Fruit fly (Drosophila melanogaster) whole organism, adult: ENCODE data around the gene CG12540.
A peak's percentile ranks its signal among the peaks of the same experiment; 100 is the strongest.

Source experiments
- CG14711 ChIP-seq: fragments of 200-800 bp; sonication (Bioruptor generic); optimal IDR thresholded peaks from 2 replicates; lab custom pipeline; 2018; ENCODE audit warnings: missing biosample characterization, mild to moderate bottlenecking, missing genetic modification characterization, moderate library complexity
- CG1620 ChIP-seq: fragments of 200-800 bp; sonication (Bioruptor generic); optimal IDR thresholded peaks from 2 replicates; lab custom pipeline; 2016; ENCODE audit warnings: missing biosample characterization, missing genetic modification characterization
- CG7045 ChIP-seq: fragments of 200-800 bp; sonication (Bioruptor generic); optimal IDR thresholded peaks from 2 replicates; lab custom pipeline; 2017; ENCODE audit warnings: missing biosample characterization, mild to moderate bottlenecking, missing genetic modification characterization
- CG7101 ChIP-seq: fragments of 200-800 bp; sonication (Bioruptor generic); optimal IDR thresholded peaks from 2 replicates; lab custom pipeline; 2018; ENCODE audit warnings: missing biosample characterization, mild to moderate bottlenecking, missing genetic modification characterization, moderate library complexity
- Crg-1 ChIP-seq: fragments of 200-800 bp; sonication (Bioruptor generic); optimal IDR thresholded peaks from 2 replicates; lab custom pipeline; 2016; ENCODE audit warnings: missing biosample characterization, missing genetic modification characterization
- bab1 ChIP-seq: fragments of 200-800 bp; sonication (Bioruptor generic); optimal IDR thresholded peaks from 3 replicates; lab custom pipeline; 2019; ENCODE audit warnings: missing biosample characterization, mild to moderate bottlenecking, missing genetic modification characterization, moderate library complexity
- cic ChIP-seq: fragments of 200-800 bp; sonication (Bioruptor generic); optimal IDR thresholded peaks from 2 replicates; lab custom pipeline; 2017; ENCODE audit warnings: missing biosample characterization, mild to moderate bottlenecking, missing genetic modification characterization, moderate library complexity
- pad ChIP-seq: fragments of 200-800 bp; sonication (Bioruptor generic); optimal IDR thresholded peaks from 3 replicates; lab custom pipeline; 2017; ENCODE audit warnings: missing biosample characterization, missing genetic modification characterization, mild to moderate bottlenecking, moderate library complexity, missing genetic modification reagents
- tj ChIP-seq: fragments of 200-800 bp; sonication (Bioruptor generic); optimal IDR thresholded peaks from 3 replicates; lab custom pipeline; 2017; ENCODE audit warnings: missing biosample characterization, mild to moderate bottlenecking, missing genetic modification characterization, moderate library complexity

Gene CG12540

DNA sequence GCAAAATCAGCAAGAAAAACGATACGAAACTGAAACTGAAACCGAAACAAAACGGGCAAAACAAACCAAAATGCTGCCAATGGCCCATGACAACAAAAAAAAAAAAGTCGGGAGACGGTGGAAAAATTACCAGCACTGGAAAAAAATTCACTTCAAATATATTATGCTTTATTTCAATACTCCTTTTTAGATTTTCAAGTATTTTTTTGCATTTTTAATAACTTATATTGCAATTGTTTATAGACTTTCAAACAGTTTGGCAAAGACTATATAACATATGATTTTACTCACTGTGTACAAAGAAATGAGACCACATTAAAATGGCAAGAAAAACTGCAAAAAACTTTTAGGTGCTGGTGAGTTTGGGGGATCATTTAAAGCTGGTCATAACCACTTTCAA is 5.1 kb downstream of the CG12540 start:
- TF ChIP-seq Crg-1 (no peak), CG1620 (peak; percentile 2), bab1 (peak; percentile 87), pad (GFP tag; lab: Kevin White, UChicago) (peak; percentile 6), tj (GFP tag; lab: Kevin White, UChicago) (peak; percentile 83), CG7045 (GFP tag; lab: Kevin White, UChicago) (no peak), CG14711 (peak; percentile 59), CG7101 (tag; lab: Kevin White, UChicago) (peak; percentile 21), cic (GFP tag; lab: Kevin White, UChicago) (no peak)
